Comparison of ENCODE assay signal across 1 fruit fly cellular context in genomic region chr3R:23395720-23396119, dm6.
TF ChIP-seq lines count a peak whose summit lies in the region.

No protein-coding gene starts in this region.

TF ChIP-seq in whole organism, prepupa, 60 proteins besides CTCF, POLR2A, EP300 and RAD21 (continued from another document):
- TF ChIP-seq CG15336 (GFP tag; IDR thresholded peaks at IDR 0.05; lab: Robert Waterston, UW) (peak; percentile 87), CG6276 (GFP tag; optimal IDR thresholded peaks at IDR 0.05; lab: Kevin White, UChicago) (peak; percentile 72), CG10631 (GFP tag; optimal IDR thresholded peaks at IDR 0.05; lab: Kevin White, UChicago) (peak; percentile 25)
